Worm (Caenorhabditis elegans) whole organism, L2 larva: ENCODE results near the gene Y67D8C.22.

Source experiments
- elt-3 ChIP-seq: sonication (generic microtip); optimal IDR thresholded peaks from 2 replicates; lab custom pipeline; 2017; ENCODE audit warnings: missing biosample characterization, missing genetic modification characterization
- lin-13 ChIP-seq: fragments of 150-350 bp; optimal IDR thresholded peaks from 2 replicates; lab custom pipeline; 2014; ENCODE audit warnings: missing biosample characterization, missing genetic modification reagents, missing genetic modification characterization
- nhr-11 ChIP-seq: fragments of 150-350 bp; optimal IDR thresholded peaks from 2 replicates; lab custom pipeline; 2014; ENCODE audit warnings: missing biosample characterization, missing genetic modification characterization
- ztf-11 ChIP-seq: sonication (generic microtip); optimal IDR thresholded peaks from 2 replicates; lab custom pipeline; 2017; ENCODE audit warnings: missing biosample characterization, missing genetic modification characterization

DNA sequence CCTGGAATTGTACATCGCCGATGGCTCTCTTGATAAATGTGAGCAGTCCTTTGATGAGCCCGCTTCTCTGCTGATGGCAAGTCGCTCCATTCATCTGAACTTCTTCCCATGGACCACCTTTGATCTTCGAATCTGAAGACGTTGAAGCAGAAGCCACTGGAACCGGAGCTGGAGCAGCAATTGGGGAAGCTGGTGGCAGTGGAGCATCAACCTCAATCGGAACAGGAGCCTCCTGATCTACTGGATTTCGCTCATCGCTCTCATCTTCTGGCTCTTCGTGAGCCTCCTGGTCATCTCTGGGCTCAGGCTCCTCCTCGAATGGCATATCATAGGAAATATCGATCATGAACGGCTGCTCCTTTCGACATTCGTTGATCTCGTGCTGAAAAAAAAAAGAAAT, 29.2 kb downstream of the Y67D8C.22 start:
- TF ChIP-seq nhr-11 (tag; lab: Kevin White, UChicago) (no peak), lin-13 (GFP tag; lab: Kevin White, UChicago) (no peak), elt-3 (tag; lab: Kevin White, UChicago) (no peak), ztf-11 (tag; lab: Kevin White, UChicago) (no peak)
